Worm (Caenorhabditis elegans): ENCODE results near the gene cct-1.

- TF ChIP-seq aly-1 (tag; optimal IDR thresholded peaks at IDR 0.05), result no peak
- TF ChIP-seq ceh-13 (GFP tag; optimal IDR thresholded peaks at IDR 0.05), result no peak
- no peak for TF ChIP-seq sea-1 (GFP tag; conservative IDR thresholded peaks at IDR 0.05)
- TF ChIP-seq scrt-1 (GFP tag; IDR thresholded peaks at IDR 0.05), result no peak
- no peak for TF ChIP-seq hnd-1 (tag; optimal IDR thresholded peaks at IDR 0.05)
- TF ChIP-seq F13C5.2 (tag; optimal IDR thresholded peaks at IDR 0.05), result no peak
- no peak for TF ChIP-seq ama-1 (optimal IDR thresholded peaks at IDR 0.05)
- no peak for TF ChIP-seq flt-1 (GFP tag; IDR thresholded peaks at IDR 0.05)
- no peak for TF ChIP-seq hmbx-1 (tag; optimal IDR thresholded peaks at IDR 0.05)
- no peak for TF ChIP-seq ets-7 (tag; optimal IDR thresholded peaks at IDR 0.05)
- TF ChIP-seq tbx-11 (GFP tag; IDR thresholded peaks at IDR 0.05), result no peak
- TF ChIP-seq pes-1 (GFP tag; IDR thresholded peaks at IDR 0.05), result no peak
- no peak for TF ChIP-seq B0310.2 (tag; optimal IDR thresholded peaks at IDR 0.05)
Observed at ce11 chrII:8198503-8198902, 13.3 kb downstream of the cct-1 start, which contains the start of gene qua-1.
